Worm (Caenorhabditis elegans) whole organism, L2 larva: ENCODE data around the gene C41G6.12.

Experiments
- F13H6.1 ChIP-seq: sonication (generic microtip); optimal IDR thresholded peaks from 2 replicates; lab custom pipeline; 2016; ENCODE audit warnings: missing genetic modification characterization, missing compliant biosample characterization
- ZK546.5 ChIP-seq: sonication (generic microtip); optimal IDR thresholded peaks from 2 replicates; lab custom pipeline; 2017; ENCODE audit warnings: missing biosample characterization, missing genetic modification characterization
- nhr-237 ChIP-seq: fragments of 150-350 bp; optimal IDR thresholded peaks from 2 replicates; lab custom pipeline; 2014; ENCODE audit warnings: missing biosample characterization, missing genetic modification characterization
- zag-1 ChIP-seq: fragments of 150-350 bp; optimal IDR thresholded peaks from 2 replicates; lab custom pipeline; 2014; ENCODE audit warnings: missing biosample characterization, missing genetic modification characterization

- TF ChIP-seq zag-1 (tag; lab: Kevin White, UChicago) = no peak
- TF ChIP-seq F13H6.1 (tag; lab: Kevin White, UChicago) = no peak
- no peak for TF ChIP-seq ZK546.5 (tag; lab: Kevin White, UChicago)
- no peak for TF ChIP-seq nhr-237 (tag; lab: Kevin White, UChicago)
These were observed 31.0 kb upstream of the C41G6.12 start, which contains the start of gene srw-12 for ce11 chrV:15238552-15238951.
